Worm (Caenorhabditis elegans): Measurements from ENCODE around the gene nlp-22.

- TF ChIP-seq nhr-76 (tag; optimal IDR thresholded peaks at IDR 0.05), result no peak
- no peak for TF ChIP-seq ceh-9 (tag; optimal IDR thresholded peaks at IDR 0.05)
- no peak for TF ChIP-seq ama-1 (optimal IDR thresholded peaks at IDR 0.05)
- no peak for TF ChIP-seq ztf-11 (tag; optimal IDR thresholded peaks at IDR 0.05)
- no peak for TF ChIP-seq lin-15B (tag; optimal IDR thresholded peaks at IDR 0.05)
- no peak for TF ChIP-seq mml-1 (tag; optimal IDR thresholded peaks at IDR 0.05)
- no peak for TF ChIP-seq unc-39 (tag; optimal IDR thresholded peaks at IDR 0.05)
- TF ChIP-seq fos-1 (tag; optimal IDR thresholded peaks at IDR 0.05), result no peak
- no peak for TF ChIP-seq aly-2 (tag; optimal IDR thresholded peaks at IDR 0.05)
- TF ChIP-seq ceh-28 (tag; optimal IDR thresholded peaks at IDR 0.05), result no peak
- no peak for TF ChIP-seq nhr-12 (tag; optimal IDR thresholded peaks at IDR 0.05)
Measured at ce11 chrX:2344104-2344503, 2.2 kb upstream of the nlp-22 start.
